Worm (Caenorhabditis elegans) whole organism, L4 larva: ENCODE measurements around the gene srj-55.

ENCODE experiments used
- duxl-1 ChIP-seq: sonication (generic microtip); optimal IDR thresholded peaks from 2 replicates; lab custom pipeline; 2016; ENCODE audit warnings: mild to moderate bottlenecking, missing genetic modification characterization, moderate library complexity, missing compliant biosample characterization; ENCODE audit not compliant: poor library complexity
- fos-1 ChIP-seq: fragments of 150-350 bp; optimal IDR thresholded peaks from 2 replicates; lab custom pipeline; 2014; ENCODE audit warnings: missing biosample characterization, missing genetic modification characterization
- nhr-48 ChIP-seq: sonication (generic microtip); optimal IDR thresholded peaks from 2 replicates; lab custom pipeline; 2016; ENCODE audit warnings: mild to moderate bottlenecking, missing genetic modification characterization, missing compliant biosample characterization
- nhr-76 ChIP-seq: fragments of 150-350 bp; optimal IDR thresholded peaks from 2 replicates; lab custom pipeline; 2014; ENCODE audit warnings: missing biosample characterization, missing genetic modification characterization
- snpc-4 ChIP-seq: fragments of 150-350 bp; optimal IDR thresholded peaks from 2 replicates; lab custom pipeline; 2014; ENCODE audit warnings: missing biosample characterization, missing genetic modification characterization
- unc-39 ChIP-seq: sonication (generic microtip); optimal IDR thresholded peaks from 2 replicates; lab custom pipeline; 2017; ENCODE audit warnings: missing biosample characterization, missing genetic modification characterization
- vab-7 ChIP-seq: fragments of 200-800 bp; sonication (Bioruptor generic); IDR thresholded peaks from 2 replicates; pipeline ENCODE4 v1.3.6; 2022; ENCODE audit warnings: missing genetic modification reagents, missing genetic modification characterization, missing compliant biosample characterization

- TF ChIP-seq snpc-4 (tag; lab: Kevin White, UChicago) (no peak), nhr-48 (no peak), vab-7 (GFP tag; lab: Robert Waterston, UW) (no peak), duxl-1 (tag; lab: Kevin White, UChicago) (no peak), fos-1 (tag; lab: Kevin White, UChicago) (no peak), nhr-76 (no peak), unc-39 (no peak)
These were observed 14.2 kb upstream of the srj-55 start for ce11 chrV:2871754-2872504.
